Worm (Caenorhabditis elegans): ENCODE results near the gene sos-1.
A peak's percentile ranks its signal among the peaks of the same experiment; 100 is the strongest.
"Not testable (repeated sequence)": the region's sequence is repeated elsewhere in the genome, so short reads cannot be mapped to it uniquely, and the experiment has no call there.

The sos-1 gene

ce11 chrV:4549191-4549590, at the start of gene sos-1:
sos-1 (minus strand) TSS chrV:4549291.
- TF ChIP-seq lin-15B (tag; optimal IDR thresholded peaks at IDR 0.05) (no peak), ztf-11 (tag; optimal IDR thresholded peaks at IDR 0.05) (no peak), jun-1 (tag; optimal IDR thresholded peaks at IDR 0.05) (no peak), lin-39 (tag; optimal IDR thresholded peaks at IDR 0.05) (no peak), sea-2 (GFP tag; optimal IDR thresholded peaks at IDR 0.05) (no peak), egl-5 (tag; optimal IDR thresholded peaks at IDR 0.05) (no peak), pqm-1 (tag; optimal IDR thresholded peaks at IDR 0.05) (no peak), ceh-9 (tag; optimal IDR thresholded peaks at IDR 0.05) (no peak)

- no peak for TF ChIP-seq pha-4 (tag; optimal IDR thresholded peaks at IDR 0.05)
- TF ChIP-seq pqm-1 (tag; optimal IDR thresholded peaks at IDR 0.05) = peak; percentile 47
- no peak for TF ChIP-seq aly-2 (tag; optimal IDR thresholded peaks at IDR 0.05)
- TF ChIP-seq unc-39 (tag; optimal IDR thresholded peaks at IDR 0.05) = no peak
- no peak for TF ChIP-seq nfya-1 (tag; optimal IDR thresholded peaks at IDR 0.05; ENCODE audit: insufficient read depth)
- no peak for TF ChIP-seq lin-15B (tag; optimal IDR thresholded peaks at IDR 0.05)
- no peak for TF ChIP-seq ceh-82 (tag; optimal IDR thresholded peaks at IDR 0.05)
- TF ChIP-seq elt-2 (tag; optimal IDR thresholded peaks at IDR 0.05) = peak; percentile 49
These were observed 49.4 kb upstream of the sos-1 start for ce11 chrV:4598489-4598888.

- TF ChIP-seq lsy-12 (tag; optimal IDR thresholded peaks at IDR 0.05) = no peak
These were observed 41.7 kb upstream of the sos-1 start for ce11 chrV:4590791-4591190.

ce11 chrV:4585009-4585408, 35.9 kb upstream of the sos-1 start, which contains the start of gene Y61A9LA.1:
Y61A9LA.1 (plus strand) TSS chrV:4585309.
- no peak for TF ChIP-seq pha-4 (tag; optimal IDR thresholded peaks at IDR 0.05)
- no peak for TF ChIP-seq mdl-1 (tag; optimal IDR thresholded peaks at IDR 0.05)
- no peak for TF ChIP-seq unc-62 (GFP tag; optimal IDR thresholded peaks at IDR 0.05)
- TF ChIP-seq lsy-12 (tag; optimal IDR thresholded peaks at IDR 0.05) = no peak
- TF ChIP-seq nhr-11 (tag; optimal IDR thresholded peaks at IDR 0.05) = no peak
- no peak for TF ChIP-seq lin-39 (tag; optimal IDR thresholded peaks at IDR 0.05)
- no peak for TF ChIP-seq mml-1 (tag; optimal IDR thresholded peaks at IDR 0.05)
- TF ChIP-seq nhr-43 (tag; optimal IDR thresholded peaks at IDR 0.05; ENCODE audit: poor library complexity, severe bottlenecking) = no peak
- TF ChIP-seq nhr-237 (tag; optimal IDR thresholded peaks at IDR 0.05) = no peak
- TF ChIP-seq egl-5 (tag; optimal IDR thresholded peaks at IDR 0.05) = no peak
- no peak for TF ChIP-seq hmg-11 (tag; optimal IDR thresholded peaks at IDR 0.05)
- TF ChIP-seq unc-39 (tag; optimal IDR thresholded peaks at IDR 0.05) = no peak
- TF ChIP-seq elt-3 (tag; optimal IDR thresholded peaks at IDR 0.05) = no peak
- TF ChIP-seq aly-2 (tag; optimal IDR thresholded peaks at IDR 0.05) = no peak

- no peak for TF ChIP-seq ceh-9 (tag; optimal IDR thresholded peaks at IDR 0.05)
- no peak for TF ChIP-seq nhr-237 (tag; optimal IDR thresholded peaks at IDR 0.05)
- TF ChIP-seq lin-39 (tag; optimal IDR thresholded peaks at IDR 0.05) = no peak
- no peak for TF ChIP-seq R02D3.7 (tag; optimal IDR thresholded peaks at IDR 0.05)
- no peak for TF ChIP-seq ama-1 (optimal IDR thresholded peaks at IDR 0.05)
- no peak for TF ChIP-seq nhr-77 (tag; optimal IDR thresholded peaks at IDR 0.05)
- no peak for TF ChIP-seq fkh-2 (tag; optimal IDR thresholded peaks at IDR 0.05)
- TF ChIP-seq elt-2 (tag; optimal IDR thresholded peaks at IDR 0.05) = no peak
- TF ChIP-seq elt-1 (tag; optimal IDR thresholded peaks at IDR 0.05) = no peak
- TF ChIP-seq zag-1 (tag; optimal IDR thresholded peaks at IDR 0.05) = no peak
- no peak for TF ChIP-seq unc-39 (tag; optimal IDR thresholded peaks at IDR 0.05)
- no peak for TF ChIP-seq ztf-4 (tag; optimal IDR thresholded peaks at IDR 0.05)
- TF ChIP-seq ztf-11 (tag; optimal IDR thresholded peaks at IDR 0.05) = no peak
- no peak for TF ChIP-seq nhr-43 (tag; optimal IDR thresholded peaks at IDR 0.05; ENCODE audit: poor library complexity, severe bottlenecking)
- no peak for TF ChIP-seq elt-3 (tag; optimal IDR thresholded peaks at IDR 0.05)
These were observed 31.5 kb upstream of the sos-1 start for ce11 chrV:4580594-4580993.

ce11 chrV:4575458-4575857, 26.4 kb upstream of the sos-1 start:
- TF ChIP-seq R02D3.7 (tag; optimal IDR thresholded peaks at IDR 0.05) (no peak), nfya-1 (tag; optimal IDR thresholded peaks at IDR 0.05; ENCODE audit: insufficient read depth) (peak; percentile 96)

ce11 chrV:4573824-4574223, 24.7 kb upstream of the sos-1 start, which contains the start of gene hpo-39:
hpo-39 (minus strand) TSS chrV:4573924.
- TF ChIP-seq ceh-16 (tag; optimal IDR thresholded peaks at IDR 0.05); daf-12 (tag; optimal IDR thresholded peaks at IDR 0.05); ama-1 (optimal IDR thresholded peaks at IDR 0.05): not testable (repeated sequence)
